Worm (Caenorhabditis elegans): Measurements from ENCODE around the gene sre-6.

DNA sequence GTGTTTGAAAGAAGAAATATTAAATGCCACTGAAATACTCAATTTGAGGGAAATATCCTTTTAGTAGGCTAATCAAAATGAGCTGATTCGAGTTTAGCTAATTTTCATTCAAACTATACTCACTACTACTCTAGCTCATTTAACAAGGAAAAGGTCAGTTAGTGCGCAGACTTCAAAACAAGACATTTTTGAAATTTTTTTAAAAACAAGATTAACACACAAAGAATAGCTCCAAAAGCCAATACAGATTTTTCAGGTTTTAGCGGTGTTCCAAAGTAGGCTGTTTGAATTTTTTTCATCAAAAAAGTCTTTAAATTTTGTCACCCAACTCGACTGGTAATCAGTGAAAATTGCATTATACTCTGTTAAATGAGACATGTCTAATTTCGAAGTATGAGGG, 1.8 kb downstream of the sre-6 start:
- no peak for TF ChIP-seq F13C5.2 (tag; optimal IDR thresholded peaks at IDR 0.05)
- TF ChIP-seq ama-1 (optimal IDR thresholded peaks at IDR 0.05) = no peak
- TF ChIP-seq pes-1 (GFP tag; IDR thresholded peaks at IDR 0.05) = no peak
- no peak for TF ChIP-seq tbx-37 (GFP tag; conservative IDR thresholded peaks at IDR 0.05)
- no peak for TF ChIP-seq B0310.2 (tag; optimal IDR thresholded peaks at IDR 0.05)
- no peak for TF ChIP-seq sea-1 (GFP tag; conservative IDR thresholded peaks at IDR 0.05)
- TF ChIP-seq ceh-36 (tag; optimal IDR thresholded peaks at IDR 0.05) = no peak

Measured in whole organism, early embryonic.